Fruit fly (Drosophila melanogaster) whole organism, pupa: ENCODE data around the gene Cyp4c3.

ENCODE experiments used
- CG10348 ChIP-seq: fragments of 200-800 bp; sonication (Bioruptor generic); IDR thresholded peaks from 2 replicates; pipeline ENCODE4 v1.3.6; 2022; ENCODE audit warnings: missing biosample characterization, missing genetic modification characterization
- CG12605 ChIP-seq: fragments of 200-800 bp; sonication (Bioruptor generic); IDR thresholded peaks from 2 replicates; pipeline ENCODE4 v1.3.6; 2022; ENCODE audit warnings: missing biosample characterization, missing genetic modification characterization
- CG13204 ChIP-seq: fragments of 200-800 bp; sonication (Bioruptor generic); optimal IDR thresholded peaks from 2 replicates; lab custom pipeline; 2018; ENCODE audit warnings: missing biosample characterization, mild to moderate bottlenecking, missing genetic modification characterization, moderate library complexity
- CG15710 ChIP-seq: fragments of 200-800 bp; sonication (Bioruptor generic); optimal IDR thresholded peaks from 2 replicates; lab custom pipeline; 2018; ENCODE audit warnings: missing biosample characterization, mild to moderate bottlenecking, missing genetic modification characterization, moderate library complexity
- CG17806 ChIP-seq: fragments of 200-800 bp; sonication (Bioruptor generic); optimal IDR thresholded peaks from 2 replicates; lab custom pipeline; 2018; ENCODE audit warnings: missing biosample characterization, mild to moderate bottlenecking, missing genetic modification characterization, moderate library complexity
- CG32121 ChIP-seq: fragments of 200-800 bp; sonication (Bioruptor generic); IDR thresholded peaks from 2 replicates; pipeline ENCODE4 v1.3.6; 2022; ENCODE audit warnings: missing biosample characterization, missing genetic modification characterization
- CG34367 ChIP-seq: fragments of 200-800 bp; sonication (Bioruptor generic); optimal IDR thresholded peaks from 2 replicates; lab custom pipeline; 2018; ENCODE audit warnings: missing biosample characterization, mild to moderate bottlenecking, missing genetic modification characterization
- CG4496 ChIP-seq: fragments of 200-800 bp; sonication (Bioruptor generic); IDR thresholded peaks from 3 replicates; pipeline ENCODE4 v1.3.6; 2022; ENCODE audit warnings: missing biosample characterization, missing genetic modification characterization
- CG8159 ChIP-seq: fragments of 200-800 bp; sonication (Bioruptor generic); optimal IDR thresholded peaks from 3 replicates; lab custom pipeline; 2018; ENCODE audit warnings: missing biosample characterization, mild to moderate bottlenecking, missing genetic modification characterization, moderate library complexity
- CG8301 ChIP-seq: fragments of 200-800 bp; sonication (Bioruptor generic); optimal IDR thresholded peaks from 2 replicates; lab custom pipeline; 2018; ENCODE audit warnings: missing biosample characterization, mild to moderate bottlenecking, missing genetic modification characterization
- CG9948 ChIP-seq: fragments of 200-800 bp; sonication (Bioruptor generic); optimal IDR thresholded peaks from 2 replicates; lab custom pipeline; 2018; ENCODE audit warnings: missing biosample characterization, mild to moderate bottlenecking, missing genetic modification characterization, moderate library complexity
- D1 ChIP-seq: fragments of 200-800 bp; sonication (Bioruptor generic); optimal IDR thresholded peaks from 2 replicates; lab custom pipeline; 2018; ENCODE audit warnings: missing biosample characterization, mild to moderate bottlenecking, missing genetic modification characterization, moderate library complexity
- EcR ChIP-seq: fragments of 200-800 bp; sonication (Bioruptor generic); optimal IDR thresholded peaks from 3 replicates; lab custom pipeline; 2019; ENCODE audit warnings: missing biosample characterization, missing genetic modification characterization, mild to moderate bottlenecking, moderate library complexity, missing genetic modification reagents
- Ets98B ChIP-seq: fragments of 200-800 bp; sonication (Bioruptor generic); IDR thresholded peaks from 2 replicates; pipeline ENCODE4 v1.3.6; 2022; ENCODE audit warnings: missing biosample characterization, missing genetic modification characterization
- Pif1A ChIP-seq: fragments of 200-800 bp; sonication (Bioruptor generic); optimal IDR thresholded peaks from 3 replicates; lab custom pipeline; 2016; ENCODE audit warnings: missing biosample characterization, missing genetic modification characterization
- Pif1B ChIP-seq: fragments of 200-800 bp; sonication (Bioruptor generic); optimal IDR thresholded peaks from 3 replicates; lab custom pipeline; 2016; ENCODE audit warnings: missing biosample characterization, missing genetic modification characterization
- Snoo ChIP-seq: fragments of 200-800 bp; sonication (Bioruptor generic); optimal IDR thresholded peaks from 3 replicates; lab custom pipeline; 2017; ENCODE audit warnings: missing biosample characterization, mild to moderate bottlenecking, missing genetic modification characterization, inconsistent platforms
- fd96Ca ChIP-seq: fragments of 200-800 bp; sonication (Bioruptor generic); IDR thresholded peaks from 3 replicates; pipeline ENCODE4 v1.3.6; 2022; ENCODE audit warnings: missing biosample characterization, missing genetic modification characterization
- gl ChIP-seq: fragments of 200-800 bp; sonication (Bioruptor generic); optimal IDR thresholded peaks from 2 replicates; lab custom pipeline; 2018; ENCODE audit warnings: missing biosample characterization, mild to moderate bottlenecking, missing genetic modification characterization
- rn ChIP-seq: fragments of 200-800 bp; sonication (Bioruptor generic); IDR thresholded peaks from 2 replicates; pipeline ENCODE4 v1.3.6; 2022; ENCODE audit warnings: missing biosample characterization, missing genetic modification characterization

The Cyp4c3 gene

dm6 chr3R:30928634-30929033 lies 34.8 kb downstream of the Cyp4c3 start:
- TF ChIP-seq CG9948 (tag; lab: Kevin White, UChicago) (no peak), CG34367 (no peak), CG4496 (GFP tag; lab: Robert Waterston, UW) (no peak)

- no peak for TF ChIP-seq D1
- no peak for TF ChIP-seq Pif1B (GFP tag; lab: Kevin White, UChicago)
- peak; percentile 28 for TF ChIP-seq Pif1A
- no peak for TF ChIP-seq CG9948 (tag; lab: Kevin White, UChicago)
These were observed 38.3 kb downstream of the Cyp4c3 start for dm6 chr3R:30932092-30932491.

- no peak for TF ChIP-seq CG8159 (tag; lab: Kevin White, UChicago)
- TF ChIP-seq fd96Ca, result no peak
These were observed 40.1 kb downstream of the Cyp4c3 start for dm6 chr3R:30933894-30934434.

dm6 chr3R:30936407-30936806 lies 42.6 kb downstream of the Cyp4c3 start, which contains the start of gene CG15549:
Gene CG15549 (minus strand): TSS chr3R:30936507.
- TF ChIP-seq Pif1A, result no peak
- no peak for TF ChIP-seq CG34367
- no peak for TF ChIP-seq CG10348 (GFP tag; lab: Robert Waterston, UW)
- TF ChIP-seq Pif1B (GFP tag; lab: Kevin White, UChicago), result no peak
- TF ChIP-seq gl (tag; lab: Kevin White, UChicago), result no peak
- TF ChIP-seq EcR (GFP tag; lab: Kevin White, UChicago), result no peak
- TF ChIP-seq fd96Ca, result no peak
- TF ChIP-seq CG8301, result no peak
- TF ChIP-seq D1, result no peak
- TF ChIP-seq CG12605, result no peak
- no peak for TF ChIP-seq CG15710 (tag; lab: Kevin White, UChicago)
- no peak for TF ChIP-seq CG13204 (GFP tag; lab: Kevin White, UChicago)
- no peak for TF ChIP-seq CG17806
- no peak for TF ChIP-seq CG8159 (tag; lab: Kevin White, UChicago)

- TF ChIP-seq CG13204 (GFP tag; lab: Kevin White, UChicago) (no peak), CG15710 (tag; lab: Kevin White, UChicago) (no peak), EcR (GFP tag; lab: Kevin White, UChicago) (no peak), CG12605 (no peak)
These were observed 43.2 kb downstream of the Cyp4c3 start, which contains the start of gene CG15550 for dm6 chr3R:30937002-30937401. Gene CG15550 (minus strand): TSS chr3R:30937102.

dm6 chr3R:30940234-30940633 lies 46.4 kb downstream of the Cyp4c3 start:
- TF ChIP-seq Pif1B (GFP tag; lab: Kevin White, UChicago), result no peak
- no peak for TF ChIP-seq fd96Ca
- no peak for TF ChIP-seq CG10348 (GFP tag; lab: Robert Waterston, UW)
- TF ChIP-seq CG9948 (tag; lab: Kevin White, UChicago), result no peak

dm6 chr3R:30946352-30946751 lies 52.5 kb downstream of the Cyp4c3 start:
- TF ChIP-seq Snoo (no peak), gl (tag; lab: Kevin White, UChicago) (no peak), CG8159 (tag; lab: Kevin White, UChicago) (no peak), rn (GFP tag; lab: Robert Waterston, UW) (no peak), CG4496 (GFP tag; lab: Robert Waterston, UW) (no peak), CG32121 (GFP tag; lab: Robert Waterston, UW) (no peak), CG13204 (GFP tag; lab: Kevin White, UChicago) (no peak), CG9948 (tag; lab: Kevin White, UChicago) (no peak), CG34367 (no peak), Ets98B (GFP tag; lab: Robert Waterston, UW) (no peak), D1 (no peak)
